Worm (Caenorhabditis elegans) whole organism, young adult: ENCODE measurements around the gene F09E5.12.

Experiments
- B0035.1 ChIP-seq: sonication (generic microtip); optimal IDR thresholded peaks from 2 replicates; lab custom pipeline; 2016; ENCODE audit warnings: missing genetic modification characterization, mild to moderate bottlenecking, missing compliant biosample characterization, missing genotype, missing genetic modification reagents
- F22D6.2 ChIP-seq: sonication (generic microtip); optimal IDR thresholded peaks from 2 replicates; lab custom pipeline; 2016; ENCODE audit warnings: mild to moderate bottlenecking, missing genetic modification characterization, missing compliant biosample characterization
- F23B12.7 ChIP-seq: sonication (generic microtip); optimal IDR thresholded peaks from 2 replicates; lab custom pipeline; 2017; ENCODE audit warnings: missing genetic modification characterization, mild to moderate bottlenecking, missing compliant biosample characterization, antibody characterized with exemption, moderate library complexity; ENCODE audit not compliant: insufficient read depth
- F33H1.4 ChIP-seq: fragments of 200-800 bp; sonication (Bioruptor generic); IDR thresholded peaks from 2 replicates; pipeline ENCODE4 v1.3.6; 2022; ENCODE audit warnings: missing genetic modification reagents, missing genetic modification characterization, missing compliant biosample characterization
- F49E8.2 ChIP-seq: sonication (generic microtip); optimal IDR thresholded peaks from 3 replicates; lab custom pipeline; 2017; ENCODE audit warnings: missing genetic modification characterization, mild to moderate bottlenecking, missing compliant biosample characterization, antibody characterized with exemption, moderate library complexity; ENCODE audit not compliant: insufficient read depth
- T26A5.8 ChIP-seq: sonication (generic microtip); optimal IDR thresholded peaks from 2 replicates; lab custom pipeline; 2016; ENCODE audit warnings: missing genetic modification characterization, missing compliant biosample characterization
- Y53F4B.3 ChIP-seq: fragments of 200-800 bp; sonication (Bioruptor generic); IDR thresholded peaks from 2 replicates; pipeline ENCODE4 v1.3.6; 2022; ENCODE audit warnings: missing genetic modification reagents, missing genetic modification characterization, missing compliant biosample characterization
- Y95B8A.8 ChIP-seq: fragments of 200-800 bp; sonication (Bioruptor generic); IDR thresholded peaks from 2 replicates; pipeline ENCODE4 v1.3.6; 2022; ENCODE audit warnings: missing genetic modification reagents, missing genetic modification characterization, missing compliant biosample characterization
- attf-5 ChIP-seq: fragments of 200-800 bp; sonication (Bioruptor generic); optimal IDR thresholded peaks from 2 replicates; lab custom pipeline; 2018; ENCODE audit warnings: mild to moderate bottlenecking, missing genetic modification characterization, missing compliant biosample characterization
- bed-2 ChIP-seq: fragments of 200-800 bp; sonication (Bioruptor generic); IDR thresholded peaks from 2 replicates; pipeline ENCODE4 v1.3.6; 2022; ENCODE audit warnings: missing genetic modification reagents, missing genetic modification characterization, missing compliant biosample characterization
- ccch-3 ChIP-seq: fragments of 200-800 bp; sonication (Bioruptor generic); optimal IDR thresholded peaks from 2 replicates; lab custom pipeline; 2018; ENCODE audit warnings: mild to moderate bottlenecking, missing genetic modification characterization, missing compliant biosample characterization
- dpl-1 ChIP-seq: fragments of 150-350 bp; optimal IDR thresholded peaks from 2 replicates; lab custom pipeline; 2014; ENCODE audit warnings: missing biosample characterization, missing genetic modification reagents, missing genetic modification characterization
- egl-44 ChIP-seq: fragments of 200-800 bp; sonication (Bioruptor generic); IDR thresholded peaks from 2 replicates; pipeline ENCODE4 v1.3.6; 2022; ENCODE audit warnings: missing genetic modification reagents, missing genetic modification characterization, missing compliant biosample characterization
- egrh-3 ChIP-seq: fragments of 200-800 bp; sonication (Bioruptor generic); IDR thresholded peaks from 2 replicates; pipeline ENCODE4 v1.3.6; 2022; ENCODE audit warnings: missing genetic modification reagents, missing genetic modification characterization, missing compliant biosample characterization
- him-1 ChIP-seq: sonication (generic microtip); optimal IDR thresholded peaks from 2 replicates; lab custom pipeline; 2016; ENCODE audit warnings: missing genotype, missing genetic modification reagents, missing genetic modification characterization, missing compliant biosample characterization
- hlh-26 ChIP-seq: fragments of 200-800 bp; sonication (Bioruptor generic); conservative IDR thresholded peaks from 2 replicates; pipeline ENCODE4 v1.3.6; 2022; ENCODE audit warnings: missing genetic modification reagents, missing genetic modification characterization, missing compliant biosample characterization
- hmg-1.2 ChIP-seq: fragments of 200-800 bp; sonication (Bioruptor generic); IDR thresholded peaks from 2 replicates; pipeline ENCODE4 v1.3.6; 2022; ENCODE audit warnings: missing genetic modification reagents, missing genetic modification characterization, missing compliant biosample characterization
- let-607 ChIP-seq, 2 experiments: fragments of 200-800 bp in 1 of 2; sonication (Bioruptor generic) in 1 of 2; sonication (generic microtip) in 1 of 2; optimal IDR thresholded peaks; 2 replicates each; lab custom pipeline; 2016 to 2018; ENCODE audit warnings: mild to moderate bottlenecking in 2 of 2, missing compliant biosample characterization in 2 of 2, missing genetic modification characterization in 2 of 2, moderate library complexity in 2 of 2, missing genotype in 1 of 2
- lin-35 ChIP-seq, 3 experiments: fragments of 150-350 bp in 2 of 3; sonication (generic microtip) in 1 of 3; optimal IDR thresholded peaks; 2 replicates each; lab custom pipeline; 2014 to 2018; ENCODE audit warnings: missing biosample characterization in 3 of 3, missing genetic modification characterization in 3 of 3, missing genetic modification reagents in 3 of 3
- lin-54 ChIP-seq: fragments of 200-800 bp; sonication (Bioruptor generic); optimal IDR thresholded peaks from 2 replicates; lab custom pipeline; 2018; ENCODE audit warnings: mild to moderate bottlenecking, missing genetic modification characterization, missing compliant biosample characterization
- lir-1 ChIP-seq: fragments of 200-800 bp; sonication (Bioruptor generic); conservative IDR thresholded peaks from 2 replicates; pipeline ENCODE4 v1.3.6; 2022; ENCODE audit warnings: missing genetic modification reagents, missing genetic modification characterization, missing compliant biosample characterization
- lsl-1 ChIP-seq: fragments of 200-800 bp; sonication (Bioruptor generic); optimal IDR thresholded peaks from 2 replicates; lab custom pipeline; 2018; ENCODE audit warnings: mild to moderate bottlenecking, missing genetic modification characterization, moderate library complexity, missing compliant biosample characterization
- madf-10 ChIP-seq: sonication (generic microtip); optimal IDR thresholded peaks from 2 replicates; lab custom pipeline; 2016; ENCODE audit warnings: mild to moderate bottlenecking, missing genetic modification characterization, missing compliant biosample characterization
- madf-6 ChIP-seq: fragments of 200-800 bp; sonication (Bioruptor generic); IDR thresholded peaks from 2 replicates; pipeline ENCODE4 v1.3.6; 2022; ENCODE audit warnings: missing genetic modification reagents, missing genetic modification characterization, missing compliant biosample characterization
- madf-8 ChIP-seq: fragments of 200-800 bp; sonication (Bioruptor generic); conservative IDR thresholded peaks from 2 replicates; pipeline ENCODE4 v1.3.6; 2022; ENCODE audit warnings: missing genetic modification reagents, missing genetic modification characterization, missing compliant biosample characterization
- mxl-1 ChIP-seq: sonication (generic microtip); optimal IDR thresholded peaks from 2 replicates; lab custom pipeline; 2016; ENCODE audit warnings: missing genetic modification characterization, missing compliant biosample characterization
- nfyb-1 ChIP-seq: fragments of 200-800 bp; sonication (Bioruptor generic); IDR thresholded peaks from 2 replicates; pipeline ENCODE4 v1.3.6; 2022; ENCODE audit warnings: missing genetic modification reagents, missing genetic modification characterization, missing compliant biosample characterization
- nhr-80 ChIP-seq: sonication (generic microtip); optimal IDR thresholded peaks from 2 replicates; lab custom pipeline; 2016; ENCODE audit warnings: missing genetic modification characterization, missing compliant biosample characterization
- pha-4 ChIP-seq: fragments of 150-350 bp; sonication (generic microtip); optimal IDR thresholded peaks from 2 replicates; lab custom pipeline; 2014; ENCODE audit warnings: missing biosample characterization, missing genetic modification reagents, missing genetic modification characterization
- rec-8 ChIP-seq, 2 experiments: sonication (generic microtip); optimal IDR thresholded peaks; 2 replicates each; lab custom pipeline; 2016; ENCODE audit warnings: mild to moderate bottlenecking in 2 of 2, missing genetic modification characterization in 2 of 2, missing genetic modification reagents in 2 of 2, missing genotype in 2 of 2, missing biosample characterization in 1 of 2, missing compliant biosample characterization in 1 of 2, moderate library complexity in 1 of 2
- snpc-1.1 ChIP-seq: sonication (generic microtip); optimal IDR thresholded peaks from 2 replicates; lab custom pipeline; 2017; ENCODE audit warnings: missing genetic modification characterization, mild to moderate bottlenecking, missing compliant biosample characterization, antibody characterized with exemption, moderate library complexity, missing genotype, missing genetic modification reagents; ENCODE audit not compliant: insufficient read depth
- snpc-1.3 ChIP-seq: sonication (generic microtip); optimal IDR thresholded peaks from 2 replicates; lab custom pipeline; 2017; ENCODE audit warnings: missing genetic modification characterization, mild to moderate bottlenecking, missing compliant biosample characterization, antibody characterized with exemption, moderate library complexity, missing genotype, missing genetic modification reagents; ENCODE audit not compliant: insufficient read depth
- somi-1 ChIP-seq: fragments of 200-800 bp; sonication (Bioruptor generic); optimal IDR thresholded peaks from 2 replicates; lab custom pipeline; 2018; ENCODE audit warnings: mild to moderate bottlenecking, missing genetic modification characterization, missing compliant biosample characterization
- tbp1 ChIP-seq: fragments of 200-800 bp; sonication (Bioruptor generic); optimal IDR thresholded peaks from 2 replicates; lab custom pipeline; 2018; ENCODE audit warnings: mild to moderate bottlenecking, missing genetic modification characterization, missing compliant biosample characterization
- unc-130 ChIP-seq: sonication (generic microtip); optimal IDR thresholded peaks from 2 replicates; lab custom pipeline; 2016; ENCODE audit warnings: missing genetic modification reagents, missing genetic modification characterization, missing compliant biosample characterization
- unc-62 ChIP-seq: fragments of 150-350 bp; optimal IDR thresholded peaks from 2 replicates; lab custom pipeline; 2014; ENCODE audit warnings: missing biosample characterization, missing genetic modification reagents, missing genetic modification characterization
- xnd-1 ChIP-seq: sonication (generic microtip); optimal IDR thresholded peaks from 2 replicates; lab custom pipeline; 2016; ENCODE audit warnings: missing genotype, missing genetic modification reagents, missing genetic modification characterization, missing compliant biosample characterization
- ztf-26 ChIP-seq: sonication (generic microtip); optimal IDR thresholded peaks from 2 replicates; lab custom pipeline; 2017; ENCODE audit warnings: missing genetic modification characterization, missing compliant biosample characterization
- ztf-28 ChIP-seq: fragments of 200-800 bp; sonication (Bioruptor generic); IDR thresholded peaks from 2 replicates; pipeline ENCODE4 v1.3.6; 2022; ENCODE audit warnings: missing genetic modification reagents, missing genetic modification characterization, missing compliant biosample characterization

F09E5.12 gene

ce11 chrII:5416204-5416764, 45.7 kb upstream of the F09E5.12 start, which contains the start of gene EEED8.2:
Gene EEED8.2 (plus strand): TSS chrII:5416714.
- no peak for TF ChIP-seq lin-35 (GFP tag; optimal IDR thresholded peaks at IDR 0.05; lab: Kevin White, UChicago)
- no peak for TF ChIP-seq F23B12.7 (tag; lab: Kevin White, UChicago)
- no peak for TF ChIP-seq hmg-1.2 (GFP tag; lab: Robert Waterston, UW)
- TF ChIP-seq ztf-28 (GFP tag; lab: Robert Waterston, UW): no peak
- no peak for TF ChIP-seq lir-1 (GFP tag; lab: Robert Waterston, UW)
- no peak for TF ChIP-seq F49E8.2 (tag; lab: Kevin White, UChicago)
- TF ChIP-seq pha-4 (tag; lab: Kevin White, UChicago): no peak
- TF ChIP-seq ztf-26 (tag; lab: Kevin White, UChicago): no peak
- TF ChIP-seq somi-1 (GFP tag; lab: Kevin White, UChicago): no peak
- no peak for TF ChIP-seq egl-44
- no peak for TF ChIP-seq T26A5.8 (tag; lab: Kevin White, UChicago)
- no peak for TF ChIP-seq unc-130
- TF ChIP-seq dpl-1 (GFP tag; lab: Kevin White, UChicago): no peak
- no peak for TF ChIP-seq mxl-1 (tag; lab: Kevin White, UChicago)
- no peak for TF ChIP-seq hlh-26 (GFP tag; lab: Robert Waterston, UW)

DNA sequence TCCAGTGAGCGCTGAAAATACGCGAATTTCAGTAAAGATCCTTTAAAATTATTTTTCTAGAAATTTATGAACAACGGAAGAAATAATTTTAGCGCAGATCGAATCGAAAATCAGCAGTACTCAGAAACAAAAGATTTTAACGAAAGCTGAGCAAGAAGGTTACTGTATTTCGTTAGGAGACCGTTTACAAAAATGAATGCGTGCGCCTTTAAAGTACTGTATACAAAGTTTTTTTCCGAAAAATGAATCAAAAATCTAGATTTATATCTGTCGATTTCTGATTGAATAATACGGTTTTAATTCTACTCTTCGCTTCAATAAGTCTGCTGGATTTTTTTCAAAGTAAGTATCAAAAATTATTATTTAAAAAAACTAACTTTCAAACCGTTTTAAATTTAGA, 43.5 kb upstream of the F09E5.12 start, which contains the start of the genes EEED8.14 and EEED8.3:
Gene EEED8.14 (minus strand): TSS at position 13 of the 400 bp plus-strand sequence.
Gene EEED8.3 (plus strand): TSS at position 237 of the 400 bp plus-strand sequence.
- peak; percentile 80 for TF ChIP-seq madf-6 (GFP tag; lab: Robert Waterston, UW)
- TF ChIP-seq xnd-1: peak; percentile 80
- peak; percentile 90 for TF ChIP-seq lsl-1 (GFP tag; lab: Kevin White, UChicago)
- no peak for TF ChIP-seq unc-130
- TF ChIP-seq lin-54: peak; percentile 13
- TF ChIP-seq nfyb-1: no peak
- TF ChIP-seq F33H1.4: peak; percentile 85
- TF ChIP-seq madf-8 (GFP tag; lab: Robert Waterston, UW): peak; percentile 61
- peak; percentile 0 for TF ChIP-seq snpc-1.3 (tag; lab: Kevin White, UChicago)

- TF ChIP-seq attf-5 (GFP tag; lab: Kevin White, UChicago) (no peak), unc-130 (no peak), F23B12.7 (tag; lab: Kevin White, UChicago) (no peak), unc-62 (GFP tag; lab: Kevin White, UChicago) (no peak), rec-8 (tag; optimal IDR thresholded peaks at IDR 0.05; lab: Kevin White, UChicago) (no peak), ccch-3 (GFP tag; lab: Kevin White, UChicago) (no peak), egrh-3 (no peak), F22D6.2 (tag; lab: Kevin White, UChicago) (no peak)
Measured at ce11 chrII:5412467-5412866, 41.9 kb upstream of the F09E5.12 start, which contains the start of the genes EEED8.13 and EEED8.18. Gene EEED8.13 (minus strand): TSS chrII:5412567. Gene EEED8.18 (minus strand): TSS chrII:5412610.

ce11 chrII:5408924-5409323, 38.4 kb upstream of the F09E5.12 start, which contains the start of the genes EEED8.12 and EEED8.4:
Gene EEED8.12 (minus strand): TSS chrII:5409024.
Gene EEED8.4 (plus strand): TSS chrII:5409319.
- no peak for TF ChIP-seq ccch-3 (GFP tag; lab: Kevin White, UChicago)
- no peak for TF ChIP-seq him-1 (tag; lab: Kevin White, UChicago)
- no peak for TF ChIP-seq madf-10 (tag; lab: Kevin White, UChicago)
- TF ChIP-seq let-607 (tag; optimal IDR thresholded peaks at IDR 0.05; lab: Kevin White, UChicago): no peak
- TF ChIP-seq Y95B8A.8 (GFP tag; lab: Robert Waterston, UW): no peak
- TF ChIP-seq snpc-1.1 (tag; lab: Kevin White, UChicago): no peak
- TF ChIP-seq B0035.1 (tag; lab: Kevin White, UChicago): no peak
- no peak for TF ChIP-seq Y53F4B.3 (GFP tag; lab: Robert Waterston, UW)
- TF ChIP-seq nhr-80 (tag; lab: Kevin White, UChicago): no peak
- TF ChIP-seq ztf-26 (tag; lab: Kevin White, UChicago): no peak
- no peak for TF ChIP-seq bed-2
- TF ChIP-seq tbp1 (GFP tag; lab: Kevin White, UChicago): no peak
- TF ChIP-seq, all 124 proteins: peak for 0
